Worm (Caenorhabditis elegans): ENCODE results near the gene T15B7.15.

ce11 chrV:6880623-6881022 is 42.2 kb upstream of the T15B7.15 start:
- no peak for TF ChIP-seq lin-13 (GFP tag; optimal IDR thresholded peaks at IDR 0.05)
- no peak for TF ChIP-seq fos-1 (tag; optimal IDR thresholded peaks at IDR 0.05)
- no peak for TF ChIP-seq ama-1 (optimal IDR thresholded peaks at IDR 0.05)
- TF ChIP-seq unc-39 (tag; optimal IDR thresholded peaks at IDR 0.05) = no peak
- no peak for TF ChIP-seq aly-2 (tag; optimal IDR thresholded peaks at IDR 0.05)
- TF ChIP-seq alr-1 (tag; optimal IDR thresholded peaks at IDR 0.05) = no peak
- no peak for TF ChIP-seq ztf-11 (tag; optimal IDR thresholded peaks at IDR 0.05)
- no peak for TF ChIP-seq unc-62 (GFP tag; optimal IDR thresholded peaks at IDR 0.05)
- TF ChIP-seq mbf-1 (tag; optimal IDR thresholded peaks at IDR 0.05) = no peak
- no peak for TF ChIP-seq nhr-77 (tag; optimal IDR thresholded peaks at IDR 0.05)
- no peak for TF ChIP-seq ceh-82 (tag; optimal IDR thresholded peaks at IDR 0.05)
- no peak for TF ChIP-seq ZK546.5 (tag; optimal IDR thresholded peaks at IDR 0.05)
- no peak for TF ChIP-seq elt-1 (tag; optimal IDR thresholded peaks at IDR 0.05)
- no peak for TF ChIP-seq nhr-6 (tag; optimal IDR thresholded peaks at IDR 0.05)

Data from whole organism, L2 larva.